Fruit fly (Drosophila melanogaster): Measurements from ENCODE around the gene CG14570.

The CG14570 gene

dm6 chr3L:21727728-21728124 is 2.5 kb downstream of the CG14570 start (continued):
- TF ChIP-seq CG15479 (GFP tag; optimal IDR thresholded peaks at IDR 0.05) (no peak), Atf-2 (GFP tag; optimal IDR thresholded peaks at IDR 0.05) (no peak), org-1 (GFP tag; optimal IDR thresholded peaks at IDR 0.05) (no peak), Taf1 (GFP tag; IDR thresholded peaks at IDR 0.05) (no peak), fd64A (GFP tag; optimal IDR thresholded peaks at IDR 0.05) (no peak), fu2 (GFP tag; optimal IDR thresholded peaks at IDR 0.05) (no peak), Bteb2 (GFP tag; optimal IDR thresholded peaks at IDR 0.05) (no peak), CG9797 (GFP tag; optimal IDR thresholded peaks at IDR 0.05) (no peak)

DNA sequence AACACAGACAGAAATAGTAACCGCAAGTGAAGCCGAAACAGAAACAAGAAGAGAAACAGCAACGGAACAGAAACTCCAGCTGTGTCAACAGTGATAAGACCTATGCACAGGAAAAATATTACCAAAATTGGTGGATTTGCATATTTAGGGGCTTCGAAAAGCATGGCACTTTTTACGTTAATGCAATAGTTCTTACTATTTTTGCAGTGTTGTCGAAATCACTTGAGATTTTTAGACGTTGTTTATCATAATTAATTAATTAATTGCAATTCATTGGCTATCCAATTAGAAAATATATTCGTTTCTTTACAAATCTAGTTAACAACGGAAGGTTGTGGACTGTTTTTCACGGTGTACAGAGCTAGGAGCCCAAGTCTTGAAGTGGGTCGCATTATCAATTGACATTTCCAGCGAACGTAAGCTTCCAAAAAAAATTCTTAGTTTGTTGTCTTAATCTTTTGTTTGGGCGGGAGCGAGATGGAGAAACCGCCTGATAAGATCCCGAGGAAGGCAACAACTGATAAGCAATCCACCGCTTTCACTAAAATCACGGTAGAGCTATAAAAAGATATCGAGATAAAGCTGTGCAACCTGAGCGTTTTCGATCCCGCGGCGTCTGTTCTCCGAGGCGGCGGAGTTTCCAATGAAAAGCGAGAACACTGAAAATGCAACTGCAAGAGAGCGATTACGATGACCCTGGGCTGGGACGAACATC is 3.1 kb downstream of the CG14570 start:
- TF ChIP-seq Ssrp (tag; optimal IDR thresholded peaks at IDR 0.05) (peak; percentile 33), row (GFP tag; IDR thresholded peaks at IDR 0.05) (peak; percentile 40; the same call in 2 of the 3 replicates), CG11085 (GFP tag; IDR thresholded peaks at IDR 0.05) (no peak), odd (GFP tag; optimal IDR thresholded peaks at IDR 0.05) (no peak), CG7271 (tag; optimal IDR thresholded peaks at IDR 0.05) (no peak), CG4820 (GFP tag; optimal IDR thresholded peaks at IDR 0.05) (peak; percentile 9), E2f2 (GFP tag; IDR thresholded peaks at IDR 0.05) (no peak), CG8388 (GFP tag; optimal IDR thresholded peaks at IDR 0.05) (peak; percentile 32), CG10267 (tag; optimal IDR thresholded peaks at IDR 0.05) (peak; percentile 27), CG15479 (GFP tag; optimal IDR thresholded peaks at IDR 0.05) (peak; percentile 79), CG34422 (GFP tag; IDR thresholded peaks at IDR 0.05) (no peak), tin (GFP tag; optimal IDR thresholded peaks at IDR 0.05) (peak; percentile 22), CG10959 (GFP tag; IDR thresholded peaks at IDR 0.05) (peak; percentile 38; the same call in 1 of the 2 replicates), CG14710 (tag; optimal IDR thresholded peaks at IDR 0.05) (peak; percentile 51), Elba2 (GFP tag; optimal IDR thresholded peaks at IDR 0.05) (no peak), trem (tag; optimal IDR thresholded peaks at IDR 0.05) (peak; percentile 10), dmrt11E (tag; optimal IDR thresholded peaks at IDR 0.05) (peak; percentile 71), Blimp-1 (GFP tag; optimal IDR thresholded peaks at IDR 0.05) (peak; percentile 27), CG1529 (GFP tag; optimal IDR thresholded peaks at IDR 0.05) (peak; percentile 22), CG13424 (tag; optimal IDR thresholded peaks at IDR 0.05) (peak; percentile 35), phol (tag; optimal IDR thresholded peaks at IDR 0.05) (peak; percentile 60), Spps (tag; optimal IDR thresholded peaks at IDR 0.05) (no peak), CG30403 (GFP tag; optimal IDR thresholded peaks at IDR 0.05) (peak; percentile 16), Med (GFP tag) (peak; percentile 52), HLH4C (GFP tag; IDR thresholded peaks at IDR 0.05; ENCODE audit: partially characterized antibody) (no peak), grn (GFP tag; optimal IDR thresholded peaks at IDR 0.05) (peak; percentile 83), CG14014 (GFP tag; IDR thresholded peaks at IDR 0.05) (no peak), CG15601 (tag; optimal IDR thresholded peaks at IDR 0.05) (peak; percentile 4), CG9727 (GFP tag; optimal IDR thresholded peaks at IDR 0.05) (peak; percentile 29), zf30C (GFP tag; optimal IDR thresholded peaks at IDR 0.05) (peak; percentile 73), CG2712 (tag; optimal IDR thresholded peaks at IDR 0.05) (peak; percentile 63), Chrac-16 (GFP tag; optimal IDR thresholded peaks at IDR 0.05) (peak; percentile 15), gem (tag; optimal IDR thresholded peaks at IDR 0.05) (peak; percentile 66), nmo (GFP tag; optimal IDR thresholded peaks at IDR 0.05) (peak; percentile 49), Hr3 (GFP tag; optimal IDR thresholded peaks at IDR 0.05) (no peak), CG8359 (GFP tag; optimal IDR thresholded peaks at IDR 0.05; ENCODE audit: borderline replicate concordance) (peak; percentile 1), az2 (GFP tag; optimal IDR thresholded peaks at IDR 0.05) (peak; percentile 9), sc (optimal IDR thresholded peaks at IDR 0.05) (no peak), sc (GFP tag; optimal IDR thresholded peaks at IDR 0.05) (peak; percentile 4), zen (tag; optimal IDR thresholded peaks at IDR 0.05) (peak; percentile 16), CG17829 (tag; optimal IDR thresholded peaks at IDR 0.05) (peak; percentile 50)
